Worm (Caenorhabditis elegans): ENCODE measurements around the gene F17C8.3.

DNA sequence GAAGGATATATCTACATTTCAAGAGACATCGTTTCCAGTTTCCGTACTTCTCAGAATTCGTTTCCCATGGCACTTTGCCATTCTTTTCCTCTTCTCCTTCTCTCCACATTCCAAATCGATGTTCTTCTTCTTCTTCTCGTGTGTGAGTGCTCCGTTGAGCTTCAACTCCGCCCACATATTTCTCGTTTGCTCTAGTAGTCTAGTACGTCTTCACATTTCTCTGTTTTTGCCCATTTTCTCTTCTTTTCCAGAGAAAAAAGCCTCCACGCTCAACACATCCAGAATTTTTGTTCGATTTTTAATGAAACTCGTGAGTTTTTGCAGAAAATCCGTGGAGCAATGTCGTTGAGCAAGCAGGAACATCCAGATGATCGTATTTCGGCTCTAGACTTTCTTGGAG, 22.8 kb upstream of the F17C8.3 start, which contains the start of gene T04A8.18:
- no peak for TF ChIP-seq lin-13 (GFP tag; optimal IDR thresholded peaks at IDR 0.05)
- no peak for TF ChIP-seq lir-3 (tag; optimal IDR thresholded peaks at IDR 0.05)
- TF ChIP-seq hlh-11 (tag; optimal IDR thresholded peaks at IDR 0.05), result no peak
- no peak for TF ChIP-seq lin-15B (tag; optimal IDR thresholded peaks at IDR 0.05)
- TF ChIP-seq zag-1 (tag; optimal IDR thresholded peaks at IDR 0.05), result no peak
- no peak for TF ChIP-seq fkh-10 (GFP tag; optimal IDR thresholded peaks at IDR 0.05)
- no peak for TF ChIP-seq nhr-48 (tag; optimal IDR thresholded peaks at IDR 0.05)

All from whole organism, L4 larva.